Worm (Caenorhabditis elegans) whole organism, late embryonic: Measurements from ENCODE around the gene srt-7.
"Not testable (repeated sequence)": the region's sequence is repeated elsewhere in the genome, so short reads cannot be mapped to it uniquely, and the experiment has no call there.

Experiments used
- F13H6.1 ChIP-seq: sonication (generic microtip); optimal IDR thresholded peaks from 2 replicates; lab custom pipeline; 2016; ENCODE audit warnings: missing genetic modification characterization, missing compliant biosample characterization
- K02D7.2 ChIP-seq: sonication (generic microtip); optimal IDR thresholded peaks from 2 replicates; lab custom pipeline; 2017; ENCODE audit warnings: mild to moderate bottlenecking, missing genetic modification characterization, missing compliant biosample characterization
- K09A11.1 ChIP-seq: sonication (generic microtip); optimal IDR thresholded peaks from 2 replicates; lab custom pipeline; 2017; ENCODE audit warnings: antibody characterized with exemption, mild to moderate bottlenecking, missing genetic modification characterization, missing compliant biosample characterization; ENCODE audit not compliant: insufficient read depth
- T23F11.4 ChIP-seq: fragments of 200-800 bp; sonication (Bioruptor generic); optimal IDR thresholded peaks from 2 replicates; lab custom pipeline; 2018; ENCODE audit warnings: mild to moderate bottlenecking, missing genetic modification characterization, missing compliant biosample characterization
- Y22D7AL.16 ChIP-seq: sonication (generic microtip); optimal IDR thresholded peaks from 2 replicates; lab custom pipeline; 2016; ENCODE audit warnings: missing genetic modification characterization, missing compliant biosample characterization
- ahr-1 ChIP-seq: sonication (generic microtip); optimal IDR thresholded peaks from 2 replicates; lab custom pipeline; 2016; ENCODE audit warnings: missing genetic modification characterization, missing compliant biosample characterization
- ceh-14 ChIP-seq: sonication (generic microtip); optimal IDR thresholded peaks from 2 replicates; lab custom pipeline; 2016; ENCODE audit warnings: missing genotype, missing genetic modification characterization, missing compliant biosample characterization
- ceh-18 ChIP-seq: sonication (generic microtip); optimal IDR thresholded peaks from 2 replicates; lab custom pipeline; 2016; ENCODE audit warnings: missing genetic modification characterization, missing compliant biosample characterization
- ceh-22 ChIP-seq: sonication (generic microtip); optimal IDR thresholded peaks from 2 replicates; lab custom pipeline; 2017; ENCODE audit warnings: missing biosample characterization, missing genetic modification characterization
- ceh-24 ChIP-seq: sonication (generic microtip); optimal IDR thresholded peaks from 2 replicates; lab custom pipeline; 2016; ENCODE audit warnings: mild to moderate bottlenecking, missing genetic modification characterization, missing compliant biosample characterization
- ceh-30 ChIP-seq: fragments of 150-350 bp; optimal IDR thresholded peaks from 2 replicates; lab custom pipeline; 2014; ENCODE audit warnings: missing biosample characterization, missing genetic modification characterization
- ceh-34 ChIP-seq: sonication (generic microtip); optimal IDR thresholded peaks from 2 replicates; lab custom pipeline; 2016; ENCODE audit warnings: mild to moderate bottlenecking, missing genetic modification characterization, missing compliant biosample characterization
- ceh-6 ChIP-seq: fragments of 200-800 bp; sonication (Bioruptor generic); optimal IDR thresholded peaks from 2 replicates; lab custom pipeline; 2018; ENCODE audit warnings: mild to moderate bottlenecking, missing genetic modification characterization, missing compliant biosample characterization
- ceh-9 ChIP-seq: sonication (generic microtip); optimal IDR thresholded peaks from 2 replicates; lab custom pipeline; 2016; ENCODE audit warnings: mild to moderate bottlenecking, missing genetic modification characterization, inconsistent platforms, missing compliant biosample characterization
- dve-1 ChIP-seq: sonication (generic microtip); optimal IDR thresholded peaks from 2 replicates; lab custom pipeline; 2017; ENCODE audit warnings: antibody characterized with exemption, mild to moderate bottlenecking, missing genetic modification characterization, missing compliant biosample characterization
- elt-2 ChIP-seq: sonication (generic microtip); optimal IDR thresholded peaks from 2 replicates; lab custom pipeline; 2016; ENCODE audit warnings: missing genetic modification reagents, missing genetic modification characterization, missing compliant biosample characterization
- ets-4 ChIP-seq: sonication (generic microtip); optimal IDR thresholded peaks from 2 replicates; lab custom pipeline; 2016; ENCODE audit warnings: missing genetic modification characterization, missing compliant biosample characterization
- eyg-1 ChIP-seq: sonication (generic microtip); optimal IDR thresholded peaks from 2 replicates; lab custom pipeline; 2016; ENCODE audit warnings: missing genotype, missing genetic modification characterization, missing compliant biosample characterization
- fkh-6 ChIP-seq: sonication (generic microtip); optimal IDR thresholded peaks from 2 replicates; lab custom pipeline; 2016; ENCODE audit warnings: missing genetic modification characterization, missing compliant biosample characterization
- gmeb-2 ChIP-seq: sonication (generic microtip); optimal IDR thresholded peaks from 2 replicates; lab custom pipeline; 2016; ENCODE audit warnings: missing genetic modification characterization, inconsistent platforms, missing compliant biosample characterization
- hlh-15 ChIP-seq: sonication (generic microtip); optimal IDR thresholded peaks from 2 replicates; lab custom pipeline; 2016; ENCODE audit warnings: missing genetic modification characterization, missing compliant biosample characterization
- lin-11 ChIP-seq: fragments of 200-800 bp; sonication (Bioruptor generic); optimal IDR thresholded peaks from 2 replicates; lab custom pipeline; 2018; ENCODE audit warnings: mild to moderate bottlenecking, missing genetic modification characterization, missing compliant biosample characterization
- mec-3 ChIP-seq: sonication (generic microtip); optimal IDR thresholded peaks from 2 replicates; lab custom pipeline; 2016; ENCODE audit warnings: borderline replicate concordance, missing genetic modification characterization, missing compliant biosample characterization
- nfya-1 ChIP-seq: sonication (generic microtip); optimal IDR thresholded peaks from 2 replicates; lab custom pipeline; 2017; ENCODE audit warnings: missing genetic modification characterization, mild to moderate bottlenecking, missing compliant biosample characterization, antibody characterized with exemption, moderate library complexity
- nhr-232 ChIP-seq: sonication (generic microtip); optimal IDR thresholded peaks from 2 replicates; lab custom pipeline; 2016; ENCODE audit warnings: missing genetic modification characterization, missing compliant biosample characterization
- odd-2 ChIP-seq: sonication (generic microtip); optimal IDR thresholded peaks from 2 replicates; lab custom pipeline; 2017; ENCODE audit warnings: antibody characterized with exemption, mild to moderate bottlenecking, missing genetic modification characterization, missing compliant biosample characterization
- pat-9 ChIP-seq: fragments of 200-800 bp; sonication (Bioruptor generic); optimal IDR thresholded peaks from 2 replicates; lab custom pipeline; 2018; ENCODE audit warnings: mild to moderate bottlenecking, missing genetic modification characterization, moderate library complexity, missing compliant biosample characterization
- pax-1 ChIP-seq: fragments of 150-350 bp; optimal IDR thresholded peaks from 2 replicates; lab custom pipeline; 2014; ENCODE audit warnings: missing biosample characterization, missing genetic modification characterization
- pha-2 ChIP-seq: sonication (generic microtip); optimal IDR thresholded peaks from 2 replicates; lab custom pipeline; 2017; ENCODE audit warnings: mild to moderate bottlenecking, missing genetic modification characterization, missing compliant biosample characterization
- pha-4 ChIP-seq: fragments of 150-350 bp; optimal IDR thresholded peaks from 2 replicates; lab custom pipeline; 2018; ENCODE audit warnings: missing biosample characterization, missing genetic modification reagents, missing genetic modification characterization
- ref-2 ChIP-seq: sonication (generic microtip); optimal IDR thresholded peaks from 2 replicates; lab custom pipeline; 2016; ENCODE audit warnings: missing genetic modification characterization, missing compliant biosample characterization
- sdc-2 ChIP-seq: sonication (generic microtip); optimal IDR thresholded peaks from 2 replicates; lab custom pipeline; 2016; ENCODE audit warnings: missing genotype, missing genetic modification characterization, missing compliant biosample characterization
- sox-4 ChIP-seq: sonication (generic microtip); optimal IDR thresholded peaks from 2 replicates; lab custom pipeline; 2017; ENCODE audit warnings: mild to moderate bottlenecking, missing genetic modification characterization, inconsistent platforms, missing compliant biosample characterization
- syd-9 ChIP-seq: sonication (generic microtip); optimal IDR thresholded peaks from 2 replicates; lab custom pipeline; 2016; ENCODE audit warnings: mild to moderate bottlenecking, missing genetic modification characterization, moderate library complexity, missing compliant biosample characterization
- unc-42 ChIP-seq: sonication (generic microtip); optimal IDR thresholded peaks from 2 replicates; lab custom pipeline; 2016; ENCODE audit warnings: missing genotype, missing genetic modification characterization, missing compliant biosample characterization

Gene srt-7

DNA sequence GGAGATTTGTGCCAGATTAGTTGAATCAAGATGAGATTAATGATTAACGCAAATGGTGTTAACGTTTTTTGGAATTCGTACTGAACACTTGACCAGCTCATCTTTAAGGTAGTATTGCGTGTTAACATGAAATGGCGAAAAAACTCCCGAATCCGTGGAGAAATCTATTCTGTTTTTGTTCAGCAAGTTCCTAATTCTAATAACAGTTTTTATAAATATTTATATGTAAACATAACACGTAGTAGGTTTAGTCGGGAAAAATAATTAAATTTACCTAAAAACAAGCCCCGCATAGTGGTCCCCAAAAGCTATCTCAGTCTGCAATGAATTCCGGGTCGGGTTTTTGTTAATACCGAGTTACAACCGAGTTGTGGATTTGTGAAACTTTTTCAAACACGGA lies 22.6 kb upstream of the srt-7 start, which contains the start of gene str-244:
Gene str-244, minus strand, starts transcription at position 101 of the 400 bp plus-strand sequence.
- TF ChIP-seq ceh-14 (tag; lab: Kevin White, UChicago), result no peak
- no peak for TF ChIP-seq ceh-6 (GFP tag; lab: Kevin White, UChicago)
- TF ChIP-seq dve-1 (tag; lab: Kevin White, UChicago), result no peak
- TF ChIP-seq unc-42 (tag; lab: Kevin White, UChicago), result no peak
- no peak for TF ChIP-seq K09A11.1 (tag; lab: Kevin White, UChicago)
- no peak for TF ChIP-seq ceh-22 (tag; lab: Kevin White, UChicago)
- no peak for TF ChIP-seq nhr-232 (tag; lab: Kevin White, UChicago)
- no peak for TF ChIP-seq pat-9 (tag; lab: Kevin White, UChicago)
- TF ChIP-seq sox-4 (tag; lab: Kevin White, UChicago), result no peak
- TF ChIP-seq F13H6.1, result no peak
- no peak for TF ChIP-seq elt-2
- TF ChIP-seq mec-3 (tag; lab: Kevin White, UChicago), result no peak
- no peak for TF ChIP-seq pax-1
- no peak for TF ChIP-seq ceh-34 (tag; lab: Kevin White, UChicago)
- no peak for TF ChIP-seq sdc-2 (tag; lab: Kevin White, UChicago)
- no peak for TF ChIP-seq pha-2 (tag; lab: Kevin White, UChicago)
- no peak for TF ChIP-seq lin-11 (tag; lab: Kevin White, UChicago)
- TF ChIP-seq eyg-1 (tag; lab: Kevin White, UChicago), result no peak

DNA sequence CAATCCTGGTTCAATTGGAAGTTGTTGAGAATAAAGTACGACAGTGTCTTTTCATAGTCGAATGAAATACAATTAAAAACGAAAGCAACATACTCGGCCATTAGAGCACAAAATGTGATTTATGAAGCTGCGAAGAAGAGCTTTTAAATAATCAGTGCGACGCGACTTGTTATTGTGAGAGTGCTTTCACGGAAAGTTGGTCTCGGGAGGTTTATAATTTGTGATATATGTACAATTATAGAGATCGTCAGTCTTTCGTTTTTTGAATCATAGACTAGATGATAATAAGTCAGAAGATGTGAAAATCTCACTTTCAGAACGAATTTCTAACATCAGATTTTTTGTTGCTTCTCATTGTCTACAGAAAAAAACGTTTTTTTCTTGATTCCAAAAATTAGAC lies 19.5 kb upstream of the srt-7 start, which contains the start of gene srt-15:
Gene srt-15, minus strand, starts transcription at position 101 of the 400 bp plus-strand sequence.
- no peak for TF ChIP-seq ceh-30 (tag; lab: Kevin White, UChicago)
- TF ChIP-seq pat-9 (tag; lab: Kevin White, UChicago), result no peak
- TF ChIP-seq F13H6.1, result no peak
- no peak for TF ChIP-seq fkh-6 (tag; lab: Kevin White, UChicago)
- no peak for TF ChIP-seq sdc-2 (tag; lab: Kevin White, UChicago)
- no peak for TF ChIP-seq ets-4
- TF ChIP-seq gmeb-2 (tag; lab: Kevin White, UChicago), result no peak
- no peak for TF ChIP-seq Y22D7AL.16 (tag; lab: Kevin White, UChicago)
- no peak for TF ChIP-seq ceh-24
- no peak for TF ChIP-seq nfya-1 (tag; lab: Kevin White, UChicago)
- TF ChIP-seq odd-2, result no peak
- TF ChIP-seq, all 69 proteins: peak for 0

DNA sequence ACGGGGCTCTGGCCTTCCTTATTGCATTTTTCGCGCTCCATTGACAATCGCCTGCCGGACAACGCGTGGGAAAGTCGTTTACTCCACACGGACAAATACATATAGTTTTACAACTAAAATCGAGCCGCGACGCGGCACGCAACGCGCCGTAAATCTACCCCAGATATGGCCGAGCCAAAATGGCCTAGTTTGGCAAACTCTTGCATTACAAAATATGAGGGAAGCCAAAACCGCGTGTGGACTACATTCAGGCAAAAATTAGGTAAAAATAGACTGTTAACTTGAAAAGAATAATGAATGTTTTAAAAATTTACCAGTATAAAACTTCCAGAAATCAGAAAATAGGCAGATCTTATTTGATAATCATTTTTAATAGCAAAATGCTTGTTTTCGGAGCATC lies 17.2 kb upstream of the srt-7 start, which contains the start of gene srt-16:
Gene srt-16, minus strand, starts transcription at position 101 of the 400 bp plus-strand sequence.
- TF ChIP-seq ceh-9, ref-2, ahr-1 (tag; lab: Kevin White, UChicago): not testable (repeated sequence)
- TF ChIP-seq, all 69 proteins: peak for 0; not testable (repeated sequence) for 69

DNA sequence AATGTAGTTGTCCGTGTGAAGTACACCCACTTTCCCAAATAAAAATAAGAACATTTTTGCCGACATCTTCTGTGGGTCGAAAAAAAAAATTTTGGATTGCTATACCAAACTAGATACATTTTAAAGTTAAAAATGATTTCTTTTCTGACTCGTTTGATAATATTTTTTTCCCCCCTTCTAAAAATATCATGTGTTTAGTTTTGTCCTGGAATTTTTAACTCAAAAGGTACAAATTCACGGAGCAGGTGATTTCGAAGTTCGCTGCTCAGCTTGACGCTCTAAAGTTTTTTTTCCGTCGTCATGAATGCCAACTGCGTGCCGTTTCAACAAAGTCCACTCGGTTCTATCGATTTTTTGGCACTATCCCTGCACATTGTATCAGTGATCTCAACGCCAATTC lies 15.6 kb upstream of the srt-7 start, which contains the start of gene srh-185:
Gene srh-185, plus strand, starts transcription at position 301 of the 400 bp plus-strand sequence.
- no peak for TF ChIP-seq hlh-15 (tag; lab: Kevin White, UChicago)
- no peak for TF ChIP-seq syd-9 (tag; lab: Kevin White, UChicago)
- no peak for TF ChIP-seq K02D7.2 (tag; lab: Kevin White, UChicago)
- TF ChIP-seq T23F11.4 (GFP tag; lab: Kevin White, UChicago), result no peak
- no peak for TF ChIP-seq ceh-18
- TF ChIP-seq sox-4 (tag; lab: Kevin White, UChicago), result no peak
- no peak for TF ChIP-seq Y22D7AL.16 (tag; lab: Kevin White, UChicago)
- no peak for TF ChIP-seq pha-4 (tag; lab: Kevin White, UChicago)
- TF ChIP-seq ceh-22 (tag; lab: Kevin White, UChicago), result no peak
